Worm (Caenorhabditis elegans) whole organism, young adult: ENCODE data around the gene B0361.9.

Experiments
- B0261.1 ChIP-seq: sonication (generic microtip); optimal IDR thresholded peaks from 2 replicates; lab custom pipeline; 2016; ENCODE audit warnings: mild to moderate bottlenecking, missing genetic modification characterization, moderate library complexity, missing compliant biosample characterization
- B0336.3 ChIP-seq: fragments of 200-800 bp; sonication (Bioruptor generic); IDR thresholded peaks from 2 replicates; pipeline ENCODE4 v1.3.6; 2022; ENCODE audit warnings: missing genetic modification characterization, missing compliant biosample characterization
- C06A6.2 ChIP-seq: fragments of 200-800 bp; sonication (Bioruptor generic); conservative IDR thresholded peaks from 2 replicates; pipeline ENCODE4 v1.3.6; 2022; ENCODE audit warnings: missing genetic modification characterization, missing compliant biosample characterization
- C17E4.6 ChIP-seq: fragments of 200-800 bp; sonication (Bioruptor generic); IDR thresholded peaks from 2 replicates; pipeline ENCODE4 v1.3.6; 2022; ENCODE audit warnings: missing genetic modification reagents, missing genetic modification characterization, missing compliant biosample characterization
- F10E7.11 ChIP-seq: sonication (generic microtip); optimal IDR thresholded peaks from 2 replicates; lab custom pipeline; 2017; ENCODE audit warnings: mild to moderate bottlenecking, missing genetic modification characterization, moderate library complexity, missing compliant biosample characterization
- F52B5.7 ChIP-seq: sonication (generic microtip); optimal IDR thresholded peaks from 2 replicates; lab custom pipeline; 2016; ENCODE audit warnings: mild to moderate bottlenecking, missing genetic modification characterization, missing compliant biosample characterization
- F57A8.1 ChIP-seq: fragments of 200-800 bp; sonication (Bioruptor generic); optimal IDR thresholded peaks from 2 replicates; lab custom pipeline; 2018; ENCODE audit warnings: mild to moderate bottlenecking, missing genetic modification characterization, moderate library complexity, missing compliant biosample characterization
- T07F8.4 ChIP-seq: sonication (generic microtip); optimal IDR thresholded peaks from 2 replicates; lab custom pipeline; 2016; ENCODE audit warnings: mild to moderate bottlenecking, missing genetic modification characterization, moderate library complexity, missing compliant biosample characterization
- Y79H2A.3 ChIP-seq: fragments of 200-800 bp; sonication (Bioruptor generic); conservative IDR thresholded peaks from 2 replicates; pipeline ENCODE4 v1.3.6; 2022; ENCODE audit warnings: missing genetic modification reagents, missing genetic modification characterization, missing compliant biosample characterization
- aptf-2 ChIP-seq: fragments of 200-800 bp; sonication (Bioruptor generic); conservative IDR thresholded peaks from 2 replicates; pipeline ENCODE4 v1.3.6; 2022; ENCODE audit warnings: missing genetic modification reagents, missing genetic modification characterization, missing compliant biosample characterization
- aptf-3 ChIP-seq: fragments of 200-800 bp; sonication (Bioruptor generic); IDR thresholded peaks from 2 replicates; pipeline ENCODE4 v1.3.6; 2022; ENCODE audit warnings: missing genetic modification characterization, missing compliant biosample characterization
- attf-3 ChIP-seq: fragments of 200-800 bp; sonication (Bioruptor generic); conservative IDR thresholded peaks from 2 replicates; pipeline ENCODE4 v1.3.6; 2022; ENCODE audit warnings: missing genetic modification reagents, missing genetic modification characterization, missing compliant biosample characterization
- bed-1 ChIP-seq: fragments of 200-800 bp; sonication (Bioruptor generic); IDR thresholded peaks from 2 replicates; pipeline ENCODE4 v1.3.6; 2022; ENCODE audit warnings: missing genetic modification reagents, missing genetic modification characterization, missing compliant biosample characterization
- cebp-1 ChIP-seq, 2 experiments: fragments of 200-800 bp in 1 of 2; sonication (Bioruptor generic) in 1 of 2; sonication (generic microtip) in 1 of 2; IDR thresholded peaks in 1 of 2; optimal IDR thresholded peaks in 1 of 2; 2 replicates each; pipeline versions ENCODE4 v1.3.6 to Lab custom; 2017 to 2022; ENCODE audit warnings: missing compliant biosample characterization in 2 of 2, missing genetic modification characterization in 2 of 2, mild to moderate bottlenecking in 1 of 2, missing genetic modification reagents in 1 of 2, moderate library complexity in 1 of 2
- ceh-27 ChIP-seq: fragments of 200-800 bp; sonication (Bioruptor generic); optimal IDR thresholded peaks from 2 replicates; lab custom pipeline; 2018; ENCODE audit warnings: mild to moderate bottlenecking, missing genetic modification characterization, moderate library complexity, missing compliant biosample characterization
- ceh-40 ChIP-seq: fragments of 200-800 bp; sonication (Bioruptor generic); IDR thresholded peaks from 2 replicates; pipeline ENCODE4 v1.3.6; 2022; ENCODE audit warnings: missing genetic modification characterization, missing compliant biosample characterization
- ceh-79 ChIP-seq: sonication (generic microtip); optimal IDR thresholded peaks from 2 replicates; lab custom pipeline; 2017; ENCODE audit warnings: mild to moderate bottlenecking, missing genetic modification characterization, missing compliant biosample characterization
- dpff-1 ChIP-seq: sonication (generic microtip); optimal IDR thresholded peaks from 2 replicates; lab custom pipeline; 2017; ENCODE audit warnings: mild to moderate bottlenecking, missing genetic modification characterization, missing compliant biosample characterization
- egl-44 ChIP-seq: fragments of 200-800 bp; sonication (Bioruptor generic); IDR thresholded peaks from 2 replicates; pipeline ENCODE4 v1.3.6; 2022; ENCODE audit warnings: missing genetic modification reagents, missing genetic modification characterization, missing compliant biosample characterization
- him-1 ChIP-seq: sonication (generic microtip); optimal IDR thresholded peaks from 2 replicates; lab custom pipeline; 2016; ENCODE audit warnings: missing genotype, missing genetic modification reagents, missing genetic modification characterization, missing compliant biosample characterization
- hlh-12 ChIP-seq: sonication (generic microtip); optimal IDR thresholded peaks from 2 replicates; lab custom pipeline; 2016; ENCODE audit warnings: missing genetic modification characterization, missing compliant biosample characterization
- hmg-1.2 ChIP-seq: fragments of 200-800 bp; sonication (Bioruptor generic); IDR thresholded peaks from 2 replicates; pipeline ENCODE4 v1.3.6; 2022; ENCODE audit warnings: missing genetic modification reagents, missing genetic modification characterization, missing compliant biosample characterization
- hsf-1 ChIP-seq: fragments of 200-800 bp; sonication (Bioruptor generic); IDR thresholded peaks from 2 replicates; pipeline ENCODE4 v1.3.6; 2022; ENCODE audit warnings: missing genetic modification reagents, missing genetic modification characterization, missing compliant biosample characterization
- let-526 ChIP-seq: fragments of 200-800 bp; sonication (Bioruptor generic); IDR thresholded peaks from 2 replicates; pipeline ENCODE4 v1.3.6; 2022; ENCODE audit warnings: missing genetic modification reagents, missing genetic modification characterization, missing compliant biosample characterization
- let-607 ChIP-seq, 2 experiments: fragments of 200-800 bp in 1 of 2; sonication (Bioruptor generic) in 1 of 2; sonication (generic microtip) in 1 of 2; optimal IDR thresholded peaks; 2 replicates each; lab custom pipeline; 2016 to 2018; ENCODE audit warnings: mild to moderate bottlenecking in 2 of 2, missing compliant biosample characterization in 2 of 2, missing genetic modification characterization in 2 of 2, moderate library complexity in 2 of 2, missing genotype in 1 of 2
- lin-54 ChIP-seq: fragments of 200-800 bp; sonication (Bioruptor generic); optimal IDR thresholded peaks from 2 replicates; lab custom pipeline; 2018; ENCODE audit warnings: mild to moderate bottlenecking, missing genetic modification characterization, missing compliant biosample characterization
- madf-6 ChIP-seq: fragments of 200-800 bp; sonication (Bioruptor generic); IDR thresholded peaks from 2 replicates; pipeline ENCODE4 v1.3.6; 2022; ENCODE audit warnings: missing genetic modification reagents, missing genetic modification characterization, missing compliant biosample characterization
- madf-8 ChIP-seq: fragments of 200-800 bp; sonication (Bioruptor generic); conservative IDR thresholded peaks from 2 replicates; pipeline ENCODE4 v1.3.6; 2022; ENCODE audit warnings: missing genetic modification reagents, missing genetic modification characterization, missing compliant biosample characterization
- mes-4 ChIP-seq: sonication (generic microtip); optimal IDR thresholded peaks from 2 replicates; lab custom pipeline; 2016; ENCODE audit warnings: missing genotype, missing genetic modification characterization, missing compliant biosample characterization
- nfya-1 ChIP-seq: sonication (generic microtip); optimal IDR thresholded peaks from 2 replicates; lab custom pipeline; 2017; ENCODE audit warnings: antibody characterized with exemption, missing compliant biosample characterization, missing genetic modification characterization, borderline replicate concordance; ENCODE audit not compliant: insufficient read depth
- pbrm-1 ChIP-seq: fragments of 200-800 bp; sonication (Bioruptor generic); IDR thresholded peaks from 2 replicates; pipeline ENCODE4 v1.3.6; 2022; ENCODE audit warnings: missing genetic modification reagents, missing genetic modification characterization, missing compliant biosample characterization
- rcor-1 ChIP-seq: fragments of 200-800 bp; sonication (Bioruptor generic); IDR thresholded peaks from 2 replicates; pipeline ENCODE4 v1.3.6; 2022; ENCODE audit warnings: missing genetic modification reagents, missing genetic modification characterization, missing compliant biosample characterization
- sea-2 ChIP-seq: fragments of 200-800 bp; sonication (Bioruptor generic); IDR thresholded peaks from 2 replicates; pipeline ENCODE4 v1.3.6; 2022; ENCODE audit warnings: missing genetic modification characterization, missing compliant biosample characterization
- snpc-1.3 ChIP-seq: sonication (generic microtip); optimal IDR thresholded peaks from 2 replicates; lab custom pipeline; 2017; ENCODE audit warnings: missing genetic modification characterization, mild to moderate bottlenecking, missing compliant biosample characterization, antibody characterized with exemption, moderate library complexity, missing genotype, missing genetic modification reagents; ENCODE audit not compliant: insufficient read depth
- snpc-3.4 ChIP-seq: sonication (generic microtip); optimal IDR thresholded peaks from 2 replicates; lab custom pipeline; 2017; ENCODE audit warnings: missing genetic modification characterization, mild to moderate bottlenecking, missing compliant biosample characterization, antibody characterized with exemption, moderate library complexity, missing genotype, missing genetic modification reagents
- snpc-4 ChIP-seq, 5 experiments: fragments of 150-350 bp in 1 of 5; sonication (generic microtip) in 4 of 5; optimal IDR thresholded peaks; 2 replicates each; lab custom pipeline; 2014 to 2018; ENCODE audit warnings: missing genetic modification characterization in 5 of 5, missing biosample characterization in 3 of 5, antibody characterized with exemption in 2 of 5, mild to moderate bottlenecking in 2 of 5, missing compliant biosample characterization in 2 of 5, missing genotype in 2 of 5, moderate library complexity in 2 of 5, missing genetic modification reagents in 1 of 5
- somi-1 ChIP-seq: fragments of 200-800 bp; sonication (Bioruptor generic); optimal IDR thresholded peaks from 2 replicates; lab custom pipeline; 2018; ENCODE audit warnings: mild to moderate bottlenecking, missing genetic modification characterization, missing compliant biosample characterization
- tbp1 ChIP-seq: fragments of 200-800 bp; sonication (Bioruptor generic); optimal IDR thresholded peaks from 2 replicates; lab custom pipeline; 2018; ENCODE audit warnings: mild to moderate bottlenecking, missing genetic modification characterization, missing compliant biosample characterization
- unc-130 ChIP-seq: sonication (generic microtip); optimal IDR thresholded peaks from 2 replicates; lab custom pipeline; 2016; ENCODE audit warnings: missing genetic modification reagents, missing genetic modification characterization, missing compliant biosample characterization
- zim-3 ChIP-seq: sonication (generic microtip); optimal IDR thresholded peaks from 2 replicates; lab custom pipeline; 2017; ENCODE audit warnings: mild to moderate bottlenecking, missing genetic modification characterization, moderate library complexity, missing compliant biosample characterization
- ztf-18 ChIP-seq: sonication (generic microtip); optimal IDR thresholded peaks from 2 replicates; lab custom pipeline; 2016; ENCODE audit warnings: missing genotype, mild to moderate bottlenecking, missing genetic modification characterization, missing compliant biosample characterization

B0361.9 gene

DNA sequence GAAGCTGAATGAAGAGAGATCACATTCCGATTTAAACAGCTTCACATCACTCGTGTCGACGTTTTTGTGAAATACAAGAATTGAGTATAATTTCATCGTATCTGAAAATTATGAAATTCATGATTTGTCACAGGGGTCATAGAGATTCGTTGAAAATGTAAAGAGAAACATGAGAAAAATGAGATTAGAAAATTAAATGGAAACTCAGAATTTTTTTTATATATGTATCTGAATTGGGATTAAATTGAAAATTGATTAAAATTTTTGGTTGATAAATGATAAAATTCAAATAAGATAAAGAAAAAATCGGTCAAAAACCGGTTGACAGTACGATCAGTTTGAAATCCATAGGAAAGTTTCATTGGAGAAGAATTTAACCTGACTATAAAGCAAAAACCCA lies 11.9 kb downstream of the B0361.9 start, which contains the start of gene ykt-6 (continued):
- TF ChIP-seq madf-6 (GFP tag; lab: Robert Waterston, UW) (no peak), ceh-27 (GFP tag; lab: Kevin White, UChicago) (no peak), B0261.1 (no peak), rcor-1 (GFP tag; lab: Robert Waterston, UW) (no peak)

DNA sequence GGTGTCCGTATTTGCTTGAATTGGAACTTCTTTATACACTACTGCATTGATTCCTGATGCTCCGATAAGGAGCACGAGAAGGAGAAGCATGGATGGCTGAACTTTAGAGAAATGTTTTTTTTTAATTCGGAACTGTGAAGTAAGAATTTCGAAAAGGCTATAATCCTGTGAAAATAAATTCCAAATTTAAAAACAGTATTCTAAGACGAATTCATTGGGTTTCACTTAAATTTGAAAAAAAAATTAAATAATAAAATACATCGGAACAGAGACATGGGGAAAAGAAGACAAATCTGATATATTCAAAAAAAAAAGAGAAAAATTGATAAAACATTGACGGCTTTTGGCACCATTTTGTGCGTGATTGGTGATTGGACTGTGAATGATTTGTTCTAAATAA lies 13.6 kb downstream of the B0361.9 start, which contains the start of gene pho-5:
Gene pho-5 (minus strand): TSS at position 101 of the 400 bp plus-strand sequence.
- TF ChIP-seq snpc-1.3 (peak; percentile 9), him-1 (tag; lab: Kevin White, UChicago) (no peak), ceh-40 (no peak)

ce11 chrIII:7281179-7281578 lies 18.3 kb downstream of the B0361.9 start, which contains the start of gene B0361.3:
Gene B0361.3, plus strand, starts transcription at chrIII:7281462.
- TF ChIP-seq aptf-2 (no peak), snpc-4 (GFP tag; optimal IDR thresholded peaks at IDR 0.05; lab: Kevin White, UChicago) (no peak), snpc-4 (tag; optimal IDR thresholded peaks at IDR 0.05; lab: Kevin White, UChicago) (peak in 1 of 4 experiments; percentile 55), B0336.3 (GFP tag; lab: Robert Waterston, UW) (no peak), attf-3 (GFP tag; lab: Robert Waterston, UW) (peak; percentile 66; the same call in 1 of the 2 replicates), ztf-18 (tag; lab: Kevin White, UChicago) (no peak), hmg-1.2 (no peak), F57A8.1 (GFP tag; lab: Kevin White, UChicago) (no peak)

ce11 chrIII:7278491-7278890 lies 20.9 kb downstream of the B0361.9 start:
- TF ChIP-seq ceh-40, result no peak
- no peak for TF ChIP-seq unc-130
- TF ChIP-seq F52B5.7 (tag; lab: Kevin White, UChicago), result peak; percentile 38
- peak; percentile 67 for TF ChIP-seq ceh-79
- TF ChIP-seq sea-2 (GFP tag; lab: Robert Waterston, UW), result no peak
- peak; percentile 76 for TF ChIP-seq lin-54 (GFP tag; lab: Kevin White, UChicago)
- peak; percentile 79 for TF ChIP-seq C06A6.2
- no peak for TF ChIP-seq bed-1 (GFP tag; lab: Robert Waterston, UW)
- TF ChIP-seq ztf-18 (tag; lab: Kevin White, UChicago), result peak; percentile 46
- peak; percentile 25 for TF ChIP-seq T07F8.4 (tag; lab: Kevin White, UChicago)
- peak; percentile 58; the same call in 1 of the 2 replicates for TF ChIP-seq pbrm-1 (GFP tag; lab: Robert Waterston, UW)
- TF ChIP-seq let-526, result no peak
- peak; percentile 88 for TF ChIP-seq B0336.3 (GFP tag; lab: Robert Waterston, UW)
- peak; percentile 42; the same call in 1 of the 2 replicates for TF ChIP-seq egl-44 (GFP tag; lab: Robert Waterston, UW)
- no peak for TF ChIP-seq nfya-1 (tag; lab: Kevin White, UChicago)
- TF ChIP-seq hsf-1, result no peak
- TF ChIP-seq snpc-3.4 (tag; lab: Kevin White, UChicago), result peak; percentile 73
- no peak for TF ChIP-seq hlh-12 (tag; lab: Kevin White, UChicago)
- TF ChIP-seq hmg-1.2, result peak; percentile 70
- no peak for TF ChIP-seq mes-4 (tag; lab: Kevin White, UChicago)
- no peak for TF ChIP-seq F10E7.11 (tag; lab: Kevin White, UChicago)
- peak; percentile 36 for TF ChIP-seq zim-3
- peak; percentile 38; the same call in 1 of the 2 replicates for TF ChIP-seq rcor-1 (GFP tag; lab: Robert Waterston, UW)
- TF ChIP-seq madf-8, result no peak
- peak; percentile 92 for TF ChIP-seq cebp-1 (GFP tag; IDR thresholded peaks at IDR 0.05; lab: Robert Waterston, UW)
- peak; percentile 98 for TF ChIP-seq cebp-1 (tag; optimal IDR thresholded peaks at IDR 0.05; lab: Kevin White, UChicago)
- no peak for TF ChIP-seq aptf-3 (GFP tag; lab: Robert Waterston, UW)
- TF ChIP-seq let-607 (tag; optimal IDR thresholded peaks at IDR 0.05; lab: Kevin White, UChicago), result peak; percentile 43 to 62
- TF ChIP-seq tbp1, result peak; percentile 82
- TF ChIP-seq dpff-1, result peak; percentile 18
- no peak for TF ChIP-seq C17E4.6 (GFP tag; lab: Robert Waterston, UW)
- peak; percentile 60 for TF ChIP-seq somi-1 (GFP tag; lab: Kevin White, UChicago)
- TF ChIP-seq Y79H2A.3 (GFP tag; lab: Robert Waterston, UW), result no peak
